Worm (Caenorhabditis elegans) whole organism, midembryonic: Measurements from ENCODE around the gene nhr-253.

Experiments used
- T22C8.4 ChIP-seq: fragments of 200-800 bp; sonication (Bioruptor generic); IDR thresholded peaks from 2 replicates; pipeline ENCODE4 v1.3.6; 2022; ENCODE audit warnings: missing genetic modification characterization, missing compliant biosample characterization
- cog-1 ChIP-seq: sonication (generic microtip); optimal IDR thresholded peaks from 2 replicates; lab custom pipeline; 2016; ENCODE audit warnings: missing genetic modification characterization, missing compliant biosample characterization
- flt-1 ChIP-seq: fragments of 200-800 bp; sonication (Bioruptor generic); IDR thresholded peaks from 2 replicates; pipeline ENCODE4 v1.3.6; 2022; ENCODE audit warnings: missing genetic modification characterization, missing compliant biosample characterization
- klf-2 ChIP-seq: fragments of 200-800 bp; sonication (Bioruptor generic); conservative IDR thresholded peaks from 2 replicates; pipeline ENCODE4 v1.3.6; 2022; ENCODE audit warnings: missing genetic modification reagents, missing genetic modification characterization, missing compliant biosample characterization
- med-1 ChIP-seq: sonication (generic microtip); optimal IDR thresholded peaks from 2 replicates; lab custom pipeline; 2017; ENCODE audit warnings: missing genetic modification characterization, mild to moderate bottlenecking, missing compliant biosample characterization, antibody characterized with exemption, missing genetic modification reagents; ENCODE audit not compliant: insufficient read depth
- ref-1 ChIP-seq: fragments of 200-800 bp; sonication (Bioruptor generic); conservative IDR thresholded peaks from 2 replicates; pipeline ENCODE4 v1.3.6; 2022; ENCODE audit warnings: missing genetic modification reagents, missing genetic modification characterization, missing compliant biosample characterization
- tab-1 ChIP-seq: fragments of 200-800 bp; sonication (Bioruptor generic); IDR thresholded peaks from 2 replicates; pipeline ENCODE4 v1.3.6; 2022; ENCODE audit warnings: missing genetic modification characterization, missing compliant biosample characterization
- ztf-23 ChIP-seq: fragments of 200-800 bp; sonication (Bioruptor generic); IDR thresholded peaks from 2 replicates; pipeline ENCODE4 v1.3.6; 2022; ENCODE audit warnings: missing genetic modification reagents, missing genetic modification characterization, missing compliant biosample characterization
- ztf-29 ChIP-seq: fragments of 200-800 bp; sonication (Bioruptor generic); IDR thresholded peaks from 2 replicates; pipeline ENCODE4 v1.3.6; 2022; ENCODE audit warnings: missing genetic modification reagents, missing genetic modification characterization, missing compliant biosample characterization

The nhr-253 gene

ce11 chrV:396309-396708, at the start of gene nhr-253:
TSS of gene nhr-253 (plus strand) at chrV:396593.
- TF ChIP-seq T22C8.4 (GFP tag; lab: Robert Waterston, UW) (no peak), cog-1 (tag; lab: Kevin White, UChicago) (no peak), klf-2 (GFP tag; lab: Robert Waterston, UW) (no peak), ref-1 (no peak), flt-1 (no peak), med-1 (GFP tag; lab: Kevin White, UChicago) (no peak), ztf-23 (GFP tag; lab: Robert Waterston, UW) (no peak), ztf-29 (GFP tag; lab: Robert Waterston, UW) (no peak), tab-1 (GFP tag; lab: Robert Waterston, UW) (no peak)

ce11 chrV:347561-348345, 48.6 kb upstream of the nhr-253 start:
- TF ChIP-seq flt-1 (no peak), med-1 (GFP tag; lab: Kevin White, UChicago) (no peak), klf-2 (GFP tag; lab: Robert Waterston, UW) (no peak), ztf-29 (GFP tag; lab: Robert Waterston, UW) (no peak), ref-1 (no peak), tab-1 (GFP tag; lab: Robert Waterston, UW) (no peak), T22C8.4 (GFP tag; lab: Robert Waterston, UW) (no peak), cog-1 (tag; lab: Kevin White, UChicago) (no peak), ztf-23 (GFP tag; lab: Robert Waterston, UW) (no peak)

- TF ChIP-seq T22C8.4 (GFP tag; lab: Robert Waterston, UW) (peak; percentile 58; the same call in 1 of the 2 replicates), med-1 (GFP tag; lab: Kevin White, UChicago) (no peak), tab-1 (GFP tag; lab: Robert Waterston, UW) (no peak), ztf-29 (GFP tag; lab: Robert Waterston, UW) (no peak), klf-2 (GFP tag; lab: Robert Waterston, UW) (no peak), cog-1 (tag; lab: Kevin White, UChicago) (no peak), ref-1 (no peak), ztf-23 (GFP tag; lab: Robert Waterston, UW) (no peak), flt-1 (0 out of 2 replicates have a peak, but pooled peaks have one; percentile 54)
These were observed 47.3 kb upstream of the nhr-253 start, which contains the start of gene atg-9 for ce11 chrV:349054-349453. TSS of gene atg-9 (plus strand) at chrV:349385.

DNA sequence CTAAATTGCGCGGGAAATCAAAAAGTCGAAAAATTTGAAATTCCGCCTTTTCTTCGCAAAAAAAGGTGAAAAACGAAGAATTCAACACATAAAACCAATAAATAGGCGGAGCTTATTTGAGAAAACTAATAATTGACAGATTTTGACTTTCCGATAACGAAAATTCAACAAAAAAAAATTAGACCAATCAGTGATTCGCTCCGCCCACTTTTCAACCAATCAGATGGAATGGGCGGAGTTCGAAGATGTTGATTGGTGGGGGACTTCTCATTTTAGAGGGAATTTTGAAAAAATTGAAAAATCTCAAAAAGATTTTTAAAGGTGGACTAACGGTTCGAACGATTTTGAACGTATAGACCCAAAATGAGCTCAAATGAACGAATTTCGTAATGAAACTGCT, 45.6 kb upstream of the nhr-253 start:
- no peak for TF ChIP-seq cog-1 (tag; lab: Kevin White, UChicago)
- no peak for TF ChIP-seq ztf-29 (GFP tag; lab: Robert Waterston, UW)
- TF ChIP-seq T22C8.4 (GFP tag; lab: Robert Waterston, UW) = no peak

DNA sequence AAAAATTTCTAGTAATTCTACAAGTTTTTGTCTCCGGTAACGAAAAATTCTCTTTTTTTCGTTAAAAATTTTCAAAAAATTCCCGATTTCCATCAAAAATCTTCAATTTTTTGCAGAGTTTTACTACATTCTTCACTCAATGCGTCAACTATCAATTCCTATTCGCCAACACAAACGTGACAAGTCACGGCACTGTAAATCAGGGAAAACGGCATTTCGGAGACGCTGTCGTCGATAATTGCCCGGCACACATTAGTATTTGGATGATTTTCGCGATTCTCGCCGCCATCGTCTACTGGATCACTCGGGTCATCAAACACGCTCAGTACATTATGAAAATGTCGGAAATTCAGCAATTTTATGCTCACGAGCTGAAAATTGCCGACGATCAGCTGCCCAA, 44.6 kb upstream of the nhr-253 start:
- TF ChIP-seq cog-1 (tag; lab: Kevin White, UChicago) = no peak
- no peak for TF ChIP-seq med-1 (GFP tag; lab: Kevin White, UChicago)
- no peak for TF ChIP-seq tab-1 (GFP tag; lab: Robert Waterston, UW)
- no peak for TF ChIP-seq flt-1
- TF ChIP-seq ref-1 = no peak
- TF ChIP-seq T22C8.4 (GFP tag; lab: Robert Waterston, UW) = no peak
- TF ChIP-seq ztf-23 (GFP tag; lab: Robert Waterston, UW) = no peak
- no peak for TF ChIP-seq ztf-29 (GFP tag; lab: Robert Waterston, UW)
- TF ChIP-seq klf-2 (GFP tag; lab: Robert Waterston, UW) = no peak

ce11 chrV:356959-357702, 39.3 kb upstream of the nhr-253 start:
- TF ChIP-seq cog-1 (tag; lab: Kevin White, UChicago) (no peak), tab-1 (GFP tag; lab: Robert Waterston, UW) (no peak), flt-1 (no peak), med-1 (GFP tag; lab: Kevin White, UChicago) (no peak), klf-2 (GFP tag; lab: Robert Waterston, UW) (no peak), ref-1 (no peak), ztf-23 (GFP tag; lab: Robert Waterston, UW) (no peak), ztf-29 (GFP tag; lab: Robert Waterston, UW) (no peak)

DNA sequence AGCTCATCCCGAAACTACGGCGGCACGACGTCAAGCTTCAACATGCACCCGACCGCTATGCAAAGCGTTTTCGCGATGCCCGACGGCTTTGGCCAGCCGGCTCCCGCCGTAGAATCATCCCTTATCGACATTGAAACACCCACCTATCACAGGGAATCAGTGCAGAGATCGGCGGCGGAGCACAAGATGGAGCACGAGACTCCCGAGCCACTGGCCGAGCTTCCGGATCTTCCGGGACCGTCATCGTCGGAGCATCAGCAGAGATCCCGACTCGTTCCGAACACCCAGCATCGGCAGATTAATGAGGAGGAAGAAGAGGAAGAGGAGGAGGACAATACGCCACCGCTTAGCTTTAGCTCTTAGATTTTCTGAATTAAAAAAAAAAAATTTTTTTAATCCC, 37.9 kb upstream of the nhr-253 start:
- TF ChIP-seq tab-1 (GFP tag; lab: Robert Waterston, UW) (no peak), ztf-29 (GFP tag; lab: Robert Waterston, UW) (no peak)

DNA sequence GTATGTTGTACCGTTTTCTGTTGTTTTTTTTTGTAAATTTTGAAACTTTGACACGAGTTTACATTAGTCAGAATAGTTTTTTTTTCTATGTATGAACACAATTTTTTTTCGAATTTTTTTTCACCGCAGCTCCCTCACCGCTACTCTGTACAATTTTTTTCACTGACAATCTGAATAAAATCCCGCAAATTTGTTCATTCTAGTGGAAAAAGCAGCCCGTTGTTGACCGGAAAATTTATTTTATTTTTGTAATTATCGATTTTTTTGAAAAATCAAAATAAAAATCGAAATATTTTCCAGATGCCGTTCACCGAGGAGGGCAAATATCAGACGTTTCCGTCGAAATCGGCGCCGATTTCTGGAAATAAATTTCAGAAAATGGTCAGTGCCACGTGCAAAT, 36.9 kb upstream of the nhr-253 start, which contains the start of gene T22H9.1:
T22H9.1 (plus strand) TSS at position 301 of the 400 bp plus-strand sequence.
- no peak for TF ChIP-seq cog-1 (tag; lab: Kevin White, UChicago)
- no peak for TF ChIP-seq med-1 (GFP tag; lab: Kevin White, UChicago)

- TF ChIP-seq ztf-23 (GFP tag; lab: Robert Waterston, UW) = no peak
- TF ChIP-seq klf-2 (GFP tag; lab: Robert Waterston, UW) = no peak
- no peak for TF ChIP-seq T22C8.4 (GFP tag; lab: Robert Waterston, UW)
- TF ChIP-seq cog-1 (tag; lab: Kevin White, UChicago) = no peak
These were observed 36.3 kb upstream of the nhr-253 start for ce11 chrV:360068-360467.
